Fruit fly (Drosophila melanogaster) whole organism: ENCODE data around the gene TwdlZ.

ENCODE experiments used
- CG8478 ChIP-seq: fragments of >200 bp; optimal IDR thresholded peaks from 2 replicates; lab custom pipeline; 2018; ENCODE audit warnings: inconsistent platforms
- Dll ChIP-seq: fragments of >200 bp; optimal IDR thresholded peaks from 2 replicates; lab custom pipeline; 2017
- pan ChIP-seq: fragments of >200 bp; optimal IDR thresholded peaks from 2 replicates; lab custom pipeline; 2017
- psq ChIP-seq: fragments of >200 bp; optimal IDR thresholded peaks from 2 replicates; lab custom pipeline; 2017
- usp ChIP-seq: fragments of >200 bp; optimal IDR thresholded peaks from 2 replicates; lab custom pipeline; 2017; ENCODE audit warnings: missing biosample characterization, missing genetic modification characterization, mixed read lengths

dm6 chrX:16724544-16724943, 13.4 kb upstream of the TwdlZ start:
- TF ChIP-seq pan (lab: Kevin White, UChicago): no peak
- TF ChIP-seq psq: no peak
- no peak for TF ChIP-seq CG8478 (lab: Kevin White, UChicago)
- no peak for TF ChIP-seq usp (GFP tag; lab: Kevin White, UChicago)
- no peak for TF ChIP-seq Dll (lab: Kevin White, UChicago)
